Worm (Caenorhabditis elegans) whole organism, mixed stage, embryonic: ENCODE results near the gene lbp-2.

Source experiments
- M03D4.4 ChIP-seq: sonication (generic microtip); optimal IDR thresholded peaks from 2 replicates; lab custom pipeline; 2017; ENCODE audit warnings: mild to moderate bottlenecking, missing genetic modification characterization, missing compliant biosample characterization
- bed-3 ChIP-seq: fragments of 200-800 bp; sonication (Bioruptor generic); optimal IDR thresholded peaks from 3 replicates; lab custom pipeline; 2018; ENCODE audit warnings: mild to moderate bottlenecking, missing genetic modification characterization, moderate library complexity, missing compliant biosample characterization
- blmp-1 ChIP-seq: fragments of 150-350 bp; optimal IDR thresholded peaks from 2 replicates; lab custom pipeline; 2014; ENCODE audit warnings: missing biosample characterization, missing genetic modification characterization
- ceh-39 ChIP-seq: fragments of 150-350 bp; optimal IDR thresholded peaks from 2 replicates; lab custom pipeline; 2014; ENCODE audit warnings: missing biosample characterization, missing genetic modification characterization
- ceh-43 ChIP-seq: fragments of 200-800 bp; sonication (Bioruptor generic); optimal IDR thresholded peaks from 2 replicates; lab custom pipeline; 2018; ENCODE audit warnings: mild to moderate bottlenecking, missing genetic modification characterization, moderate library complexity, missing compliant biosample characterization
- ceh-83 ChIP-seq: fragments of 200-800 bp; sonication (Bioruptor generic); optimal IDR thresholded peaks from 2 replicates; lab custom pipeline; 2018; ENCODE audit warnings: mild to moderate bottlenecking, missing genetic modification characterization, missing compliant biosample characterization
- ces-1 ChIP-seq: fragments of 150-350 bp; optimal IDR thresholded peaks from 2 replicates; lab custom pipeline; 2014; ENCODE audit warnings: missing biosample characterization, missing genetic modification reagents, missing genetic modification characterization
- cnd-1 ChIP-seq: fragments of 200-800 bp; sonication (Bioruptor generic); optimal IDR thresholded peaks from 2 replicates; lab custom pipeline; 2018; ENCODE audit warnings: mild to moderate bottlenecking, missing genetic modification characterization, missing compliant biosample characterization
- drap-1 ChIP-seq: fragments of 200-800 bp; sonication (Bioruptor generic); optimal IDR thresholded peaks from 3 replicates; lab custom pipeline; 2018; ENCODE audit warnings: mild to moderate bottlenecking, missing genetic modification characterization, missing compliant biosample characterization
- elt-1 ChIP-seq: sonication (generic microtip); optimal IDR thresholded peaks from 2 replicates; lab custom pipeline; 2017; ENCODE audit warnings: missing genetic modification characterization, mild to moderate bottlenecking, missing compliant biosample characterization, antibody characterized with exemption, moderate library complexity, borderline replicate concordance; ENCODE audit not compliant: insufficient read depth
- flh-1 ChIP-seq: fragments of 200-800 bp; sonication (Bioruptor generic); optimal IDR thresholded peaks from 2 replicates; lab custom pipeline; 2018; ENCODE audit warnings: mild to moderate bottlenecking, missing genetic modification characterization, moderate library complexity, missing compliant biosample characterization
- ham-2 ChIP-seq: fragments of 200-800 bp; sonication (Bioruptor generic); optimal IDR thresholded peaks from 2 replicates; lab custom pipeline; 2018; ENCODE audit warnings: mild to moderate bottlenecking, missing genetic modification characterization, missing compliant biosample characterization
- hlh-1 ChIP-seq: fragments of 150-350 bp; optimal IDR thresholded peaks from 2 replicates; lab custom pipeline; 2014; ENCODE audit warnings: missing biosample characterization, missing genetic modification reagents, missing genetic modification characterization
- lin-13 ChIP-seq: fragments of 150-350 bp; optimal IDR thresholded peaks from 2 replicates; lab custom pipeline; 2014; ENCODE audit warnings: missing biosample characterization, missing genetic modification characterization
- lin-32 ChIP-seq: fragments of 200-800 bp; sonication (Bioruptor generic); optimal IDR thresholded peaks from 2 replicates; lab custom pipeline; 2018; ENCODE audit warnings: mild to moderate bottlenecking, missing genetic modification characterization, missing compliant biosample characterization
- lsy-2 ChIP-seq: fragments of 150-350 bp; optimal IDR thresholded peaks from 2 replicates; lab custom pipeline; 2014; ENCODE audit warnings: missing biosample characterization, missing genetic modification characterization
- mab-5 ChIP-seq: fragments of 150-350 bp; optimal IDR thresholded peaks from 2 replicates; lab custom pipeline; 2014; ENCODE audit warnings: missing biosample characterization, missing genetic modification characterization
- mep-1 ChIP-seq: fragments of 150-350 bp; optimal IDR thresholded peaks from 2 replicates; lab custom pipeline; 2017; ENCODE audit warnings: missing biosample characterization, missing genetic modification reagents, missing genetic modification characterization, inconsistent platforms
- mls-2 ChIP-seq: sonication (generic microtip); optimal IDR thresholded peaks from 2 replicates; lab custom pipeline; 2016; ENCODE audit warnings: mild to moderate bottlenecking, missing genetic modification characterization, moderate library complexity, missing compliant biosample characterization
- nhr-2 ChIP-seq: fragments of 150-350 bp; optimal IDR thresholded peaks from 2 replicates; lab custom pipeline; 2014; ENCODE audit warnings: missing biosample characterization, missing genetic modification characterization
- nhr-237 ChIP-seq: fragments of 150-350 bp; optimal IDR thresholded peaks from 2 replicates; lab custom pipeline; 2014; ENCODE audit warnings: missing biosample characterization, missing genetic modification characterization
- nhr-76 ChIP-seq: sonication (generic microtip); optimal IDR thresholded peaks from 2 replicates; lab custom pipeline; 2017; ENCODE audit warnings: missing biosample characterization, missing genetic modification characterization
- pha-4 ChIP-seq: fragments of 150-350 bp; optimal IDR thresholded peaks from 2 replicates; lab custom pipeline; 2018; ENCODE audit warnings: missing biosample characterization, missing genetic modification reagents, missing genetic modification characterization
- sem-2 ChIP-seq: fragments of 200-800 bp; sonication (Bioruptor generic); optimal IDR thresholded peaks from 2 replicates; lab custom pipeline; 2018; ENCODE audit warnings: mild to moderate bottlenecking, missing genetic modification characterization, missing compliant biosample characterization
- snpc-4 ChIP-seq: fragments of 150-350 bp; optimal IDR thresholded peaks from 2 replicates; lab custom pipeline; 2014; ENCODE audit warnings: missing biosample characterization, missing genetic modification characterization
- sptf-1 ChIP-seq: sonication (generic microtip); optimal IDR thresholded peaks from 2 replicates; lab custom pipeline; 2017; ENCODE audit warnings: mild to moderate bottlenecking, missing genetic modification characterization, moderate library complexity, missing compliant biosample characterization
- tbx-8 ChIP-seq: fragments of 200-800 bp; sonication (Bioruptor generic); optimal IDR thresholded peaks from 2 replicates; lab custom pipeline; 2018; ENCODE audit warnings: mild to moderate bottlenecking, missing genetic modification characterization, moderate library complexity, missing compliant biosample characterization
- unc-120 ChIP-seq: sonication (generic microtip); optimal IDR thresholded peaks from 2 replicates; lab custom pipeline; 2017; ENCODE audit warnings: missing genetic modification characterization, missing compliant biosample characterization; ENCODE audit not compliant: poor library complexity, severe bottlenecking
- unc-39 ChIP-seq: fragments of 150-350 bp; optimal IDR thresholded peaks from 2 replicates; lab custom pipeline; 2014; ENCODE audit warnings: missing biosample characterization, missing genetic modification characterization
- zip-8 ChIP-seq: fragments of 150-350 bp; optimal IDR thresholded peaks from 2 replicates; lab custom pipeline; 2014; ENCODE audit warnings: missing biosample characterization, missing genetic modification characterization
- ztf-11 ChIP-seq: fragments of 150-350 bp; optimal IDR thresholded peaks from 2 replicates; lab custom pipeline; 2014; ENCODE audit warnings: missing biosample characterization, missing genetic modification characterization

lbp-2 gene

ce11 chrX:3226348-3227229, 33.8 kb upstream of the lbp-2 start:
- TF ChIP-seq elt-1 (no peak), pha-4 (tag; lab: Kevin White, UChicago) (peak; percentile 88), tbx-8 (GFP tag; lab: Kevin White, UChicago) (no peak), M03D4.4 (no peak), zip-8 (tag; lab: Kevin White, UChicago) (peak; percentile 85), cnd-1 (tag; lab: Kevin White, UChicago) (peak; percentile 43), snpc-4 (tag; lab: Kevin White, UChicago) (no peak)
- TF ChIP-seq, all 35 proteins: peak for 3

- no peak for TF ChIP-seq ztf-11 (tag; lab: Kevin White, UChicago)
- TF ChIP-seq drap-1 = no peak
Measured at ce11 chrX:3228701-3229100, 31.7 kb upstream of the lbp-2 start.

ce11 chrX:3230575-3230974, 29.8 kb upstream of the lbp-2 start:
- TF ChIP-seq nhr-237 (tag; lab: Kevin White, UChicago) (no peak), unc-120 (no peak), ham-2 (GFP tag; lab: Kevin White, UChicago) (no peak), cnd-1 (tag; lab: Kevin White, UChicago) (no peak), nhr-2 (tag; lab: Kevin White, UChicago) (no peak), drap-1 (no peak), blmp-1 (no peak), nhr-76 (no peak), flh-1 (no peak), sem-2 (no peak), snpc-4 (tag; lab: Kevin White, UChicago) (no peak), mep-1 (tag; lab: Kevin White, UChicago) (no peak), zip-8 (tag; lab: Kevin White, UChicago) (no peak)
- TF ChIP-seq, all 35 proteins: peak for 0

- TF ChIP-seq bed-3 (GFP tag; lab: Kevin White, UChicago) (no peak), snpc-4 (tag; lab: Kevin White, UChicago) (no peak), ceh-83 (GFP tag; lab: Kevin White, UChicago) (no peak), mep-1 (tag; lab: Kevin White, UChicago) (no peak), lsy-2 (no peak), unc-39 (tag; lab: Kevin White, UChicago) (no peak), M03D4.4 (no peak), sem-2 (no peak), lin-32 (no peak)
Measured at ce11 chrX:3235358-3235816, 25.0 kb upstream of the lbp-2 start, which contains the start of gene F28B4.3. Gene F28B4.3, minus strand, starts transcription at chrX:3235408.

ce11 chrX:3243614-3244013, 16.8 kb upstream of the lbp-2 start, which contains the start of gene irg-7:
Gene irg-7, minus strand, starts transcription at chrX:3243636.
- TF ChIP-seq ces-1 (GFP tag; lab: Kevin White, UChicago) = no peak
- no peak for TF ChIP-seq unc-120
- no peak for TF ChIP-seq flh-1

- no peak for TF ChIP-seq hlh-1 (tag; lab: Kevin White, UChicago)
- no peak for TF ChIP-seq mab-5 (tag; lab: Kevin White, UChicago)
- no peak for TF ChIP-seq nhr-237 (tag; lab: Kevin White, UChicago)
- no peak for TF ChIP-seq flh-1
- TF ChIP-seq ceh-39 (tag; lab: Kevin White, UChicago) = no peak
- no peak for TF ChIP-seq elt-1
- TF ChIP-seq lin-32 = no peak
- TF ChIP-seq mls-2 (tag; lab: Kevin White, UChicago) = no peak
- TF ChIP-seq drap-1 = no peak
- TF ChIP-seq ceh-43 = no peak
- TF ChIP-seq M03D4.4 = no peak
- TF ChIP-seq sptf-1 (tag; lab: Kevin White, UChicago) = no peak
- no peak for TF ChIP-seq lin-13
- TF ChIP-seq sem-2 = no peak
Measured at ce11 chrX:3244402-3244801, 16.0 kb upstream of the lbp-2 start.
